Fruit fly (Drosophila melanogaster): Measurements from ENCODE around the gene Faf2.

The Faf2 gene

DNA sequence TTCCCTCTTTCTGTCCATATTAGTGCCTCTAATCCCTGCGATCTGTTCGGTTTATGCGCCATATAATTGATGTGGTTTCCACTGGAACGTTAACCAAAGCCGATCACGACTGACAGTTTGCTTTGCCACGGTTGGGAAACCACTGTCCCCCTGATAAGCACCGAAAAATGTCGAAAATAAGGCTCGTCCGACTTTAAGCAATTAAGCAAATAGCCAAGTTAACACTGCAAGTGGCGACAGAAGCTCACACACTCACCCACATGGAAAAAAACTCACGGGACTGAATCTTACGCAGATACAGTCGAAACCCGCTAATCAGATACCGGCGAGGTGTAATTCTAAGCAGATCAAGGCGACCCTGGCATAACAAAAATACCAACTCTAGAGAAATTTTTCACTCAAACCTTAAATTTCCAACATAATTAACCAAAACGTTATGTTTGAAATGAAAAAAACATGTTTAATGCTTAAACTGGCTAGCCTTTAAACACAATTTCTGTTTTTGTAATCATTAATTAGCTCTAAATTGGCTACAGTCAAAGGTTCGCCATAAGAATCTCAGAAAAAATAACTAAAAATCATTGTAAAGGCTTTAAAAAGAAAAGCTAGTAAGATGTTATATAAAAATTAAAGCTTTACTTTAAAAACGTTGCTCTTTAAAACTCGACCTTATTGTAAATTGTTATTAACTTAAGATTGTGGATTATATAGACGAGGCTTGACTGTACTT, 30.4 kb downstream of the Faf2 start:
- TF ChIP-seq CG32121 (GFP tag; IDR thresholded peaks at IDR 0.05) (0 out of 2 replicates have a peak, but pooled peaks have one; percentile 7), CG10348 (GFP tag; IDR thresholded peaks at IDR 0.05) (no peak), CG15710 (tag; optimal IDR thresholded peaks at IDR 0.05) (peak; percentile 30), EcR (GFP tag; optimal IDR thresholded peaks at IDR 0.05) (no peak), Snoo (tag; optimal IDR thresholded peaks at IDR 0.05) (peak; percentile 39), rn (GFP tag; IDR thresholded peaks at IDR 0.05) (no peak), CG17806 (tag; optimal IDR thresholded peaks at IDR 0.05) (no peak), fd96Ca (GFP tag; IDR thresholded peaks at IDR 0.05) (no peak), CG4496 (GFP tag; IDR thresholded peaks at IDR 0.05) (no peak)

dm6 chr2L:18676948-18677820, 31.3 kb downstream of the Faf2 start, which contains the start of the genes Mst36Fa and CG31751:
Gene Mst36Fa (minus strand): TSS chr2L:18676998.
Gene CG31751 (plus strand): TSS chr2L:18677221.
- TF ChIP-seq CG10348 (GFP tag; IDR thresholded peaks at IDR 0.05), result 0 out of 2 replicates have a peak, but pooled peaks have one; percentile 6
- TF ChIP-seq CG4496 (GFP tag; IDR thresholded peaks at IDR 0.05), result peak; percentile 46; the same call in 1 of the 3 replicates
- TF ChIP-seq Ets98B (GFP tag; IDR thresholded peaks at IDR 0.05), result 0 out of 2 replicates have a peak, but pooled peaks have one; percentile 23
- TF ChIP-seq Pif1A (GFP tag; optimal IDR thresholded peaks at IDR 0.05), result no peak

DNA sequence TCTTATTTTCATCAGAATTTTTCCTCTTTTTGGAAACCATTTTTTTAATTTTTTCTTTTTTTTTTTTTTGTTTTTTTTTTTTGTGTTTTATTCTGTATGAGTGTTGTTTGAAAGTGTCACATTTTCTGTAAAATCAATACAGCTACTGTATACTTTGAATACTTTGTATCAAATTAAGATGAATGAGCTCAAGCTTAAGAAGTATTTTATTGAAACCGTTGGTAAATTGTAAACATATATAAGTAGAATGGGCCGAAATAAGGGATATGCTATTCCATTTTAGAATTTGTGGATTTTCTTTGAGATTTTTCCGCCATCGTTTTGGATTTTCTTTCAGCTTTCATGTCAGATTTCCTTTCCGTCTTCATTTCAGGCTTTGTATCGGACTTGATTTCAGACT, 33.5 kb downstream of the Faf2 start, which contains the start of gene Mst36Fb:
TSS of gene Mst36Fb (minus strand) at position 101 of the 400 bp plus-strand sequence.
- no peak for TF ChIP-seq Pif1B (GFP tag; optimal IDR thresholded peaks at IDR 0.05)
- no peak for TF ChIP-seq CG32121 (GFP tag; IDR thresholded peaks at IDR 0.05)
- TF ChIP-seq CG13204 (GFP tag; optimal IDR thresholded peaks at IDR 0.05), result no peak
- TF ChIP-seq CG10348 (GFP tag; IDR thresholded peaks at IDR 0.05), result no peak
- no peak for TF ChIP-seq CG14655 (GFP tag; optimal IDR thresholded peaks at IDR 0.05)
- no peak for TF ChIP-seq CG8159 (tag; optimal IDR thresholded peaks at IDR 0.05)

DNA sequence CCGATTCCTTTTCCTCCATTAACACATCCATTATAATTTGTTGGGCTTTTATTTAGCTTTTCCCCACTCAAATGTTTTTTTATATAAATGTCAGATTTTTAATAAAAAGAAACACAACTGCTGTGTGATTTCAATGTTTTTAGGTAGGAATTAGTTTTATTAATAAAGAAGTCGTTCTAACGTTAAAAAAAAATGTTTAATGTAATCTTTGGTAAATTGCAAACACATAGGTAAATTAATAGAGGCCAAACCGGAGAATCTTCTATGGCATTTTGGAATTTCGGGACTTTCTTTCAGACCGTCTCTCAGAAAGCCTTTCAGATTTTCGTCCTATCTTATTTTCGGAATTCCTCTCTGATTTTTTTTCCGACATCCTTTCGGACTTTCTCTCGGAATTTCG, 35.3 kb downstream of the Faf2 start, which contains the start of gene CG43339:
TSS of gene CG43339 (minus strand) at position 101 of the 400 bp plus-strand sequence.
- no peak for TF ChIP-seq fd96Ca (GFP tag; IDR thresholded peaks at IDR 0.05)
- TF ChIP-seq gl (tag; optimal IDR thresholded peaks at IDR 0.05), result no peak
- no peak for TF ChIP-seq Snoo (tag; optimal IDR thresholded peaks at IDR 0.05)

DNA sequence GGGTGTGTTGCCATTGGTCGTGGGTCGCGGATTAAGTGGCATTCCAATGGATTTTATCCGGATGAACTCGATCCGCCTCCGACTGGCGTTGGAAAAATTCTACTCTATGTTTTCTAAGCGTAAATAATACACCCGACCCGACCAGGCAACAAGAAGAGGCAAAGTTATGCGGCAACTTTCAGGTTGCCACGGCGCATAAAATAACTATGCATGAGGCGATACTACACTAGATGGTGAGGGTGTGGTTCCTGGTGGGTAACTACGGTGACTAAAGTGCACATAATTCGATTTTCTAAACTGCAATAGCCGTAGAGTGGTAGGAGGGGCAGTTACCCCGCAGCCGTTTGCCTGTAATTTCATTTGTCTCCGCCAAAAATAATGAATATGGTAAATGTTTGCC, 37.3 kb downstream of the Faf2 start, which contains the start of gene CG43338:
TSS of gene CG43338 (minus strand) at position 101 of the 400 bp plus-strand sequence.
- TF ChIP-seq CG15710 (tag; optimal IDR thresholded peaks at IDR 0.05), result no peak
- no peak for TF ChIP-seq CG8301 (tag; optimal IDR thresholded peaks at IDR 0.05)
- TF ChIP-seq EcR (GFP tag; optimal IDR thresholded peaks at IDR 0.05), result no peak
- no peak for TF ChIP-seq fd96Ca (GFP tag; IDR thresholded peaks at IDR 0.05)
- no peak for TF ChIP-seq CG13204 (GFP tag; optimal IDR thresholded peaks at IDR 0.05)
- no peak for TF ChIP-seq CG17806 (tag; optimal IDR thresholded peaks at IDR 0.05)
- no peak for TF ChIP-seq Pif1B (GFP tag; optimal IDR thresholded peaks at IDR 0.05)
- TF ChIP-seq CG12605 (GFP tag; IDR thresholded peaks at IDR 0.05), result no peak
- no peak for TF ChIP-seq CG34367 (tag; optimal IDR thresholded peaks at IDR 0.05)
- TF ChIP-seq CG32121 (GFP tag; IDR thresholded peaks at IDR 0.05), result no peak
- TF ChIP-seq CG9948 (tag; optimal IDR thresholded peaks at IDR 0.05), result no peak
- no peak for TF ChIP-seq CG8159 (tag; optimal IDR thresholded peaks at IDR 0.05)
- TF ChIP-seq CG10348 (GFP tag; IDR thresholded peaks at IDR 0.05), result no peak
- no peak for TF ChIP-seq gl (tag; optimal IDR thresholded peaks at IDR 0.05)
- no peak for TF ChIP-seq CG14655 (GFP tag; optimal IDR thresholded peaks at IDR 0.05)
- TF ChIP-seq rn (GFP tag; IDR thresholded peaks at IDR 0.05), result no peak
- no peak for TF ChIP-seq D1 (tag; optimal IDR thresholded peaks at IDR 0.05)
- TF ChIP-seq Pif1A (GFP tag; optimal IDR thresholded peaks at IDR 0.05), result no peak

DNA sequence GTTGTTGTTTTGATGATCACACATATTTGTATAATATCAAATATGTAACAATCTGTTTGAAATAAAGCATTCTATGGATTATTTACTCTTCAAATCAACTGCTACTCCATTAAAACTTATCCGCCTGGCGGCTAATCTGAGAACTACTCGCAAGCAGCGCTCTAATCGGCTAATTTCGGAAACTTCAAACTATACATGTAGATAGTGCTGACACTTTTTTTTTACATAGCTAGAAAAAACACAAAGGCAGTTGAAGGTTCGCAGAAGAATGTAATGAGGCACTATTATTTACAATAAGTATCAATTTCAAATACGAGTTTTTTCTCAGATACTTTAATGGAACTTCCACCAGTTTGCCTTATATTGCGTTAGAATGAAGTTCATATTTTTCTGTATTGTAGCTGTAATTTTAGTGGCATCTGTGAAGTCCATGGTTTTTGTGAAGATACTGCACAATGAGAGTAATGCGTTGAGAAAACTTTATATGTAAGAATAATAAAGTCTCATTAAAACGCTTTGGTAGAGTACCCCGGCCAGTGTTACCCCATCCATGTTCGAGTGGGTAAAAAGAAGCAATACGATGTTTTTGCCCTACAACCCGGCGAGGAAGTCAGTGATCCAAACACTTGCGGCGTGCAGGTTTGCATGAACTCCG, 42.4 kb downstream of the Faf2 start:
- TF ChIP-seq D1 (tag; optimal IDR thresholded peaks at IDR 0.05) (peak; percentile 47), CG32121 (GFP tag; IDR thresholded peaks at IDR 0.05) (no peak), gl (tag; optimal IDR thresholded peaks at IDR 0.05) (no peak)

All from whole organism, pupa.